Worm (Caenorhabditis elegans) whole organism, L4 larva: ENCODE data around the gene oac-20.

Source experiments
- F26F4.8 ChIP-seq: fragments of 200-800 bp; sonication (Bioruptor generic); conservative IDR thresholded peaks from 2 replicates; pipeline ENCODE4 v1.3.6; 2022; ENCODE audit warnings: missing genetic modification characterization, missing compliant biosample characterization
- F37D6.2 ChIP-seq: sonication (generic microtip); optimal IDR thresholded peaks from 2 replicates; lab custom pipeline; 2016; ENCODE audit warnings: mild to moderate bottlenecking, missing genetic modification characterization, missing compliant biosample characterization
- F44E2.7 ChIP-seq: fragments of 200-800 bp; sonication (Bioruptor generic); IDR thresholded peaks from 2 replicates; pipeline ENCODE4 v2.1.2; 2022; ENCODE audit warnings: missing genetic modification characterization, missing compliant biosample characterization
- F49E8.2 ChIP-seq: sonication (generic microtip); optimal IDR thresholded peaks from 2 replicates; lab custom pipeline; 2016; ENCODE audit warnings: missing compliant biosample characterization, mild to moderate bottlenecking, missing genetic modification characterization, borderline replicate concordance
- T20F7.1 ChIP-seq: fragments of 200-800 bp; sonication (Bioruptor generic); optimal IDR thresholded peaks from 2 replicates; lab custom pipeline; 2018; ENCODE audit warnings: mild to moderate bottlenecking, missing genetic modification characterization, missing compliant biosample characterization
- T26A8.4 ChIP-seq: fragments of 200-800 bp; sonication (Bioruptor generic); IDR thresholded peaks from 2 replicates; pipeline ENCODE4 v1.3.6; 2022; ENCODE audit warnings: missing genetic modification characterization, missing compliant biosample characterization
- arid-1 ChIP-seq: fragments of 200-800 bp; sonication (Bioruptor generic); conservative IDR thresholded peaks from 2 replicates; pipeline ENCODE4 v1.3.6; 2022; ENCODE audit warnings: missing genetic modification reagents, missing genetic modification characterization, missing compliant biosample characterization
- attf-4 ChIP-seq: sonication (generic microtip); optimal IDR thresholded peaks from 3 replicates; lab custom pipeline; 2017; ENCODE audit warnings: missing biosample characterization, missing genetic modification characterization
- ceh-28 ChIP-seq: fragments of 150-350 bp; optimal IDR thresholded peaks from 2 replicates; lab custom pipeline; 2014; ENCODE audit warnings: missing biosample characterization, missing genetic modification reagents, missing genetic modification characterization
- ceh-32 ChIP-seq: sonication (generic microtip); optimal IDR thresholded peaks from 2 replicates; lab custom pipeline; 2016; ENCODE audit warnings: mild to moderate bottlenecking, missing genetic modification characterization, missing compliant biosample characterization; ENCODE audit not compliant: poor library complexity
- ctbp-1 ChIP-seq: fragments of 200-800 bp; sonication (Bioruptor generic); IDR thresholded peaks from 2 replicates; pipeline ENCODE4 v1.3.6; 2022; ENCODE audit warnings: missing genetic modification reagents, missing genetic modification characterization, missing compliant biosample characterization
- daf-19 ChIP-seq: fragments of 200-800 bp; sonication (Bioruptor generic); conservative IDR thresholded peaks from 2 replicates; pipeline ENCODE4 v1.3.6; 2022; ENCODE audit warnings: missing genetic modification characterization, missing compliant biosample characterization
- dpl-1 ChIP-seq: fragments of 150-350 bp; optimal IDR thresholded peaks from 2 replicates; lab custom pipeline; 2014; ENCODE audit warnings: missing biosample characterization, missing genetic modification reagents, missing genetic modification characterization
- dve-1 ChIP-seq: sonication (generic microtip); optimal IDR thresholded peaks from 2 replicates; lab custom pipeline; 2017; ENCODE audit warnings: antibody characterized with exemption, mild to moderate bottlenecking, missing genetic modification characterization, missing compliant biosample characterization; ENCODE audit not compliant: insufficient read depth
- egl-27 ChIP-seq: sonication (generic microtip); optimal IDR thresholded peaks from 3 replicates; lab custom pipeline; 2017; ENCODE audit warnings: missing biosample characterization, missing genetic modification reagents, missing genetic modification characterization
- fkh-10 ChIP-seq: fragments of 150-350 bp; optimal IDR thresholded peaks from 2 replicates; lab custom pipeline; 2014; ENCODE audit warnings: missing biosample characterization, missing genetic modification reagents, missing genetic modification characterization
- fos-1 ChIP-seq: fragments of 150-350 bp; optimal IDR thresholded peaks from 2 replicates; lab custom pipeline; 2014; ENCODE audit warnings: missing biosample characterization, missing genetic modification characterization
- hlh-11 ChIP-seq: fragments of 200-800 bp; sonication (Bioruptor generic); optimal IDR thresholded peaks from 2 replicates; lab custom pipeline; 2018; ENCODE audit warnings: mild to moderate bottlenecking, missing genetic modification characterization, missing compliant biosample characterization
- hlh-30 ChIP-seq: sonication (generic microtip); optimal IDR thresholded peaks from 2 replicates; lab custom pipeline; 2017; ENCODE audit warnings: antibody characterized with exemption, mild to moderate bottlenecking, missing genetic modification characterization, missing compliant biosample characterization; ENCODE audit not compliant: insufficient read depth
- hmg-1.1 ChIP-seq: fragments of 200-800 bp; sonication (Bioruptor generic); IDR thresholded peaks from 2 replicates; pipeline ENCODE4 v1.3.6; 2022; ENCODE audit warnings: missing genetic modification reagents, missing genetic modification characterization, missing compliant biosample characterization
- lim-7 ChIP-seq: fragments of 200-800 bp; sonication (Bioruptor generic); IDR thresholded peaks from 2 replicates; pipeline ENCODE4 v1.3.6; 2022; ENCODE audit warnings: missing genetic modification characterization, missing compliant biosample characterization
- lin-13 ChIP-seq: fragments of 150-350 bp; optimal IDR thresholded peaks from 2 replicates; lab custom pipeline; 2014; ENCODE audit warnings: missing biosample characterization, missing genetic modification reagents, missing genetic modification characterization
- madf-9 ChIP-seq: fragments of 200-800 bp; sonication (Bioruptor generic); conservative IDR thresholded peaks from 2 replicates; pipeline ENCODE4 v1.3.6; 2022; ENCODE audit warnings: missing genetic modification reagents, missing genetic modification characterization, missing compliant biosample characterization
- mxl-3 ChIP-seq: fragments of 200-800 bp; sonication (Bioruptor generic); optimal IDR thresholded peaks from 2 replicates; lab custom pipeline; 2018; ENCODE audit warnings: mild to moderate bottlenecking, missing genetic modification characterization, missing compliant biosample characterization
- nhr-237 ChIP-seq: sonication (generic microtip); optimal IDR thresholded peaks from 2 replicates; lab custom pipeline; 2017; ENCODE audit warnings: missing biosample characterization, missing genetic modification characterization
- nhr-25 ChIP-seq: sonication (generic microtip); optimal IDR thresholded peaks from 2 replicates; lab custom pipeline; 2017; ENCODE audit warnings: missing genetic modification characterization, mild to moderate bottlenecking, missing compliant biosample characterization, antibody characterized with exemption, moderate library complexity, borderline replicate concordance; ENCODE audit not compliant: insufficient read depth
- nhr-76 ChIP-seq: fragments of 150-350 bp; optimal IDR thresholded peaks from 2 replicates; lab custom pipeline; 2014; ENCODE audit warnings: missing biosample characterization, missing genetic modification characterization
- nhr-77 ChIP-seq: fragments of 150-350 bp; optimal IDR thresholded peaks from 2 replicates; lab custom pipeline; 2014; ENCODE audit warnings: missing biosample characterization, missing genetic modification characterization
- php-3 ChIP-seq: fragments of 200-800 bp; sonication (Bioruptor generic); IDR thresholded peaks from 2 replicates; pipeline ENCODE4 v1.3.6; 2022; ENCODE audit warnings: missing genetic modification reagents, missing genetic modification characterization, missing compliant biosample characterization
- rbr-2 ChIP-seq: sonication (generic microtip); optimal IDR thresholded peaks from 2 replicates; lab custom pipeline; 2016; ENCODE audit warnings: missing genotype, missing genetic modification characterization, missing compliant biosample characterization
- tra-1 ChIP-seq: fragments of 200-800 bp; sonication (Bioruptor generic); IDR thresholded peaks from 2 replicates; pipeline ENCODE4 v1.3.6; 2022; ENCODE audit warnings: missing genetic modification reagents, missing genetic modification characterization, missing compliant biosample characterization
- unc-130 ChIP-seq: sonication (generic microtip); optimal IDR thresholded peaks from 2 replicates; lab custom pipeline; 2016; ENCODE audit warnings: missing genetic modification reagents, missing genetic modification characterization, missing compliant biosample characterization
- unc-62 ChIP-seq, 3 experiments: fragments of 150-350 bp in 1 of 3; sonication (generic microtip); optimal IDR thresholded peaks in 2 of 3; peaks in 1 of 3; 1 replicate in 1 of 3; 2 replicates in 2 of 3; lab custom pipeline; 2014 to 2017; ENCODE audit warnings: missing biosample characterization in 3 of 3, missing genetic modification characterization in 3 of 3, missing genetic modification reagents in 3 of 3, missing genotype in 1 of 3
- zfp-2 ChIP-seq: sonication (generic microtip); optimal IDR thresholded peaks from 2 replicates; lab custom pipeline; 2016; ENCODE audit warnings: mild to moderate bottlenecking, missing genetic modification characterization, missing compliant biosample characterization
- zfp-3 ChIP-seq: fragments of 200-800 bp; sonication (Bioruptor generic); conservative IDR thresholded peaks from 2 replicates; pipeline ENCODE4 v1.3.6; 2022; ENCODE audit warnings: missing genetic modification reagents, missing genetic modification characterization, missing compliant biosample characterization
- zip-11 ChIP-seq: fragments of 200-800 bp; sonication (Bioruptor generic); IDR thresholded peaks from 2 replicates; pipeline ENCODE4 v1.3.6; 2022; ENCODE audit warnings: missing genetic modification characterization, missing compliant biosample characterization

The oac-20 gene

DNA sequence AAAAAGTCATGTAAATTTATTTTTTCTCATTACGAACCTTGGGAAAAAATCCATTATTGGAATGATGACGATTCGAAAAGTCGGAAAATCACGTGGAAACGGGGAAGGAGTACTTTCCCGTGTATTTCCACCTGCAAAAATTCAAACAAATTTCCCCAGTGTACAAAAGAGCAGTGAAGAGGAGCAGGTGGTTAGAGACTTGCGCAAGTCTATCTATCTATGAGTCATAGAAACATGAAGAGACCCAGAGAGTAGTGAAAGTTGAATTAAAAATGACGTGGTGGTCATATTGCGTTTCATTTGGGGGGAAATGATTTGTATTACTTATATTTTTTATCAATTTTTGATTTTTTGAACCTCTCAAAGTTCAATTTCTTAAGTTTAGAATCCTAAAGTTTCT, 21.9 kb downstream of the oac-20 start, which contains the start of gene nhr-50 (continued):
- TF ChIP-seq arid-1 (GFP tag; lab: Robert Waterston, UW) (0 out of 2 replicates have a peak, but pooled peaks have one; percentile 8), unc-62 (GFP tag; optimal IDR thresholded peaks at IDR 0.05 in 1 of 2; lab: Kevin White, UChicago) (peak in 1 of 2 experiments; percentile 1), unc-62 (tag; optimal IDR thresholded peaks at IDR 0.05; lab: Kevin White, UChicago) (no peak), hlh-30 (tag; lab: Kevin White, UChicago) (peak; percentile 80), hmg-1.1 (GFP tag; lab: Robert Waterston, UW) (no peak)
- TF ChIP-seq, all 104 proteins: peak for 17

- no peak for TF ChIP-seq arid-1 (GFP tag; lab: Robert Waterston, UW)
- no peak for TF ChIP-seq fkh-10 (GFP tag; lab: Kevin White, UChicago)
- no peak for TF ChIP-seq php-3 (GFP tag; lab: Robert Waterston, UW)
- no peak for TF ChIP-seq daf-19
- no peak for TF ChIP-seq F44E2.7
- no peak for TF ChIP-seq madf-9
- TF ChIP-seq hlh-11 (tag; lab: Kevin White, UChicago) = no peak
- no peak for TF ChIP-seq attf-4
- no peak for TF ChIP-seq F37D6.2 (tag; lab: Kevin White, UChicago)
- no peak for TF ChIP-seq ceh-32
- no peak for TF ChIP-seq lin-13 (GFP tag; lab: Kevin White, UChicago)
- TF ChIP-seq lim-7 (GFP tag; lab: Robert Waterston, UW) = no peak
- no peak for TF ChIP-seq zfp-3 (GFP tag; lab: Robert Waterston, UW)
- no peak for TF ChIP-seq F26F4.8
- TF ChIP-seq, all 104 proteins: peak for 0
These were observed 23.8 kb downstream of the oac-20 start, which contains the start of gene nhr-63 for ce11 chrV:16002288-16002687. Gene nhr-63 (plus strand): TSS chrV:16002588.

DNA sequence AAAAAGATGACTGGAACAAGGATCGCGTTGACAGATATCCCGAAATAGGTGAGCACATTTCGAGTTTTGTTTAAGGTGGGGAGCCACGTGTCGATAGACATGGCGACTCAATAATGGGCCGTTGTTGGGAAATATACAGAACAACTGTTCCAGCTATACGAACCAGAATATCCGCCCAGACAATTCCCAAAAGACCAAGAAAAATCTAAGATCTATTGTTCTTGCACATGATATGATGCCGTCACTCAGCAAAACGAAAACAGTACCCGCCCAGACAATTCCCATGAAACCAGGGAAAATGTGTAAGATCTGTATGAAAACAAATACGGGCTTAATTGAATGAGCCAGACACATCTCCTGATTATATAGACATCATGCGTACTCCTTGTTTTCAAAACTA, 29.0 kb downstream of the oac-20 start, which contains the start of gene str-231:
str-231 (minus strand) TSS at position 101 of the 400 bp plus-strand sequence.
- no peak for TF ChIP-seq egl-27 (tag; lab: Kevin White, UChicago)
- TF ChIP-seq dpl-1 (GFP tag; lab: Kevin White, UChicago) = no peak
- no peak for TF ChIP-seq lim-7 (GFP tag; lab: Robert Waterston, UW)
- TF ChIP-seq nhr-237 (tag; lab: Kevin White, UChicago) = no peak
- no peak for TF ChIP-seq T26A8.4 (GFP tag; lab: Robert Waterston, UW)
- TF ChIP-seq zip-11 (GFP tag; lab: Robert Waterston, UW) = no peak
- no peak for TF ChIP-seq mxl-3 (GFP tag; lab: Kevin White, UChicago)
- no peak for TF ChIP-seq hlh-11 (tag; lab: Kevin White, UChicago)
- no peak for TF ChIP-seq rbr-2 (tag; lab: Kevin White, UChicago)
- no peak for TF ChIP-seq hlh-30 (tag; lab: Kevin White, UChicago)
- no peak for TF ChIP-seq dve-1 (tag; lab: Kevin White, UChicago)
- TF ChIP-seq nhr-77 (tag; lab: Kevin White, UChicago) = no peak
- no peak for TF ChIP-seq unc-62 (GFP tag; optimal IDR thresholded peaks at IDR 0.05 in 1 of 2; lab: Kevin White, UChicago)
- TF ChIP-seq unc-62 (tag; optimal IDR thresholded peaks at IDR 0.05; lab: Kevin White, UChicago) = no peak
- TF ChIP-seq ctbp-1 (GFP tag; lab: Robert Waterston, UW) = no peak

DNA sequence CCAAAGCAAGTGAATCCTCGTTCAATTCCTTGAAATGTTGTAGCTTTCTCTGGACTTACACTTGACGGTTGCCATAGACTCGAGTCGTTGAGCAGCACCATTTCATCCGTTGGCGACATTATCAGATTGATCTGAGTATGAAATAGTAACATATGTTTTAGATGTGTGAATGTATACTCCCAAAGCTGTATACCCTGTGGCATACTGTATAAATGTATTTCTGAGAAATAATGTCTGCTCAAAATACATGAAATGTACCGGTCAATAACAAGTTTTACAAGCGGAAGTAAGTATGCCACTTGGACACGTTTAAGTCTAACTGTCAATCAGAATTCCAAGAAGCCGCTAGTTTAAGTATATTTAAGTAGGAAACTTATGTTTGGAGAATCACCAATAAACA, 31.1 kb downstream of the oac-20 start, which contains the start of gene str-233:
str-233 (minus strand) TSS at position 101 of the 400 bp plus-strand sequence.
- TF ChIP-seq tra-1 (GFP tag; lab: Robert Waterston, UW) = no peak
- no peak for TF ChIP-seq nhr-25
- TF ChIP-seq nhr-76 = no peak
- TF ChIP-seq zfp-2 = no peak
- no peak for TF ChIP-seq unc-130 (GFP tag; lab: Kevin White, UChicago)
- no peak for TF ChIP-seq ceh-28 (tag; lab: Kevin White, UChicago)
- no peak for TF ChIP-seq F49E8.2 (tag; lab: Kevin White, UChicago)
- no peak for TF ChIP-seq php-3 (GFP tag; lab: Robert Waterston, UW)
- TF ChIP-seq T20F7.1 (GFP tag; lab: Kevin White, UChicago) = no peak
- TF ChIP-seq fos-1 (tag; lab: Kevin White, UChicago) = no peak
